Worm (Caenorhabditis elegans) whole organism, L4/young adult: ENCODE data around the gene T26E4.7.
"Not testable (repeated sequence)": the region's sequence is repeated elsewhere in the genome, so short reads cannot be mapped to it uniquely, and the experiment has no call there.

Source experiments
- W03F9.2 ChIP-seq: fragments of 150-350 bp; optimal IDR thresholded peaks from 2 replicates; lab custom pipeline; 2014; ENCODE audit warnings: missing biosample characterization, missing genetic modification characterization
- dao-5 ChIP-seq: sonication (generic microtip); optimal IDR thresholded peaks from 2 replicates; lab custom pipeline; 2016; ENCODE audit warnings: missing genotype, missing genetic modification characterization, moderate library complexity, missing compliant biosample characterization
- him-1 ChIP-seq: sonication (generic microtip); optimal IDR thresholded peaks from 2 replicates; lab custom pipeline; 2016; ENCODE audit warnings: missing genotype, missing genetic modification reagents, missing genetic modification characterization, missing compliant biosample characterization

T26E4.7 gene

ce11 chrV:15779128-15779729 lies 14.1 kb upstream of the T26E4.7 start, which contains the start of the genes nhr-285 and irld-52:
TSS of gene nhr-285 (minus strand) at chrV:15779228.
TSS of gene irld-52 (plus strand) at chrV:15779679.
- TF ChIP-seq dao-5 (tag; lab: Kevin White, UChicago) (no peak), him-1 (tag; lab: Kevin White, UChicago) (no peak), W03F9.2 (tag; lab: Kevin White, UChicago) (no peak)

ce11 chrV:15781086-15781485 lies 12.3 kb upstream of the T26E4.7 start, which contains the start of gene T26E4.2:
TSS of gene T26E4.2 (plus strand) at chrV:15781386.
- TF ChIP-seq him-1 (tag; lab: Kevin White, UChicago) (no peak), W03F9.2 (tag; lab: Kevin White, UChicago) (no peak), dao-5 (tag; lab: Kevin White, UChicago) (no peak)

DNA sequence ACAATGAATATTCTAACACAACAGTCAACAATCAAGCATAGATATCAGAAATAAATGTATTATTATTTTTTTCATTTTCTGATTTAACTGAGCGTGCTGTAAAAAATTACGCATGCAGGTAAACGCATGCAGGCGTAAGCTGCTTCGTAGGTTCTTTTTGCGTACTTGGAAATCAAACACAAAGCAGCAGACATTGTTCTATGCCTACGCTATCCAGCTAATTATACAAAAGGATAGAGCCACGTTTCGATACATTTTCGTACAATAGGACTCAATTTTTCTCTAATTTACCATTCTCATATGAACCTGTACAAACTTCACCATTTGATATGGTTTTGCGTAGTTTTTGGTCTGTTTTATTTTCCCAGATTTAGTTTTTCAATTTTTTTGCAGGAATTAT lies 10.9 kb upstream of the T26E4.7 start, which contains the start of gene T26E4.3:
TSS of gene T26E4.3 (plus strand) at position 301 of the 400 bp plus-strand sequence.
- no peak for TF ChIP-seq him-1 (tag; lab: Kevin White, UChicago)
- TF ChIP-seq dao-5 (tag; lab: Kevin White, UChicago): no peak
- TF ChIP-seq W03F9.2 (tag; lab: Kevin White, UChicago): no peak

- TF ChIP-seq him-1 (tag; lab: Kevin White, UChicago) (no peak), dao-5 (tag; lab: Kevin White, UChicago) (no peak), W03F9.2 (tag; lab: Kevin White, UChicago) (no peak)
Measured at ce11 chrV:15792409-15792808, 961 bp upstream of the T26E4.7 start, which contains the start of gene T26E4.4. TSS of gene T26E4.4 (minus strand) at chrV:15792509.

DNA sequence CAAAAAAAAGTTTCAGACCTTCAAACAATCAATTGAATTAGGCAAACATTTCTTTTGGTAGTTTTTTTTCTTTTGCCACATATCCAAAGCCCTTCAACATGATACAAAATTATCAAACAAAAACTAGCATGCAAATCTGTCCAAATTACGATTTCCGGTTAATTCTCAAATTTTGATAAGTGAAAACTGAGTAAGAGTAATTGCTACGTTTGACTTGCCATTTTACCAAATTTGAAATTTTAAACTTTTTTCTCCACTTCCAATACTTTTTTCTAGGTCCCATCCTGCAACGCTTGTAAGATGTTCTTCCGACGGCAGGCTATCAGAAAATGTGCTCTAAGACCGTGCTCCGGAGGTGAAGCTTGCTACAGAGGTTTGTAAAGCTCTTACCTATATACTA lies 2.7 kb downstream of the T26E4.7 start, which contains the start of gene nhr-223:
TSS of gene nhr-223 (plus strand) at position 301 of the 400 bp plus-strand sequence.
- no peak for TF ChIP-seq dao-5 (tag; lab: Kevin White, UChicago)
- TF ChIP-seq W03F9.2 (tag; lab: Kevin White, UChicago): no peak
- TF ChIP-seq him-1 (tag; lab: Kevin White, UChicago): no peak

ce11 chrV:15798108-15798507 lies 4.7 kb downstream of the T26E4.7 start, which contains the start of gene T26E4.10:
TSS of gene T26E4.10 (minus strand) at chrV:15798208.
- TF ChIP-seq dao-5 (tag; lab: Kevin White, UChicago) (no peak), him-1 (tag; lab: Kevin White, UChicago) (no peak), W03F9.2 (tag; lab: Kevin White, UChicago) (no peak)

ce11 chrV:15802623-15803022 lies 9.3 kb downstream of the T26E4.7 start, which contains the start of gene T26E4.9:
TSS of gene T26E4.9 (minus strand) at chrV:15802723.
- not testable (repeated sequence) for TF ChIP-seq W03F9.2, him-1, dao-5 (tag; lab: Kevin White, UChicago)

ce11 chrV:15803079-15803478 lies 9.7 kb downstream of the T26E4.7 start, which contains the start of gene srd-27:
TSS of gene srd-27 (plus strand) at chrV:15803379.
- not testable (repeated sequence) for TF ChIP-seq him-1, dao-5, W03F9.2 (tag; lab: Kevin White, UChicago)

- not testable (repeated sequence) for TF ChIP-seq dao-5, W03F9.2, him-1 (tag; lab: Kevin White, UChicago)
Measured at ce11 chrV:15803748-15804147, 10.4 kb downstream of the T26E4.7 start, which contains the start of gene T26E4.18. TSS of gene T26E4.18 (minus strand) at chrV:15803848.

DNA sequence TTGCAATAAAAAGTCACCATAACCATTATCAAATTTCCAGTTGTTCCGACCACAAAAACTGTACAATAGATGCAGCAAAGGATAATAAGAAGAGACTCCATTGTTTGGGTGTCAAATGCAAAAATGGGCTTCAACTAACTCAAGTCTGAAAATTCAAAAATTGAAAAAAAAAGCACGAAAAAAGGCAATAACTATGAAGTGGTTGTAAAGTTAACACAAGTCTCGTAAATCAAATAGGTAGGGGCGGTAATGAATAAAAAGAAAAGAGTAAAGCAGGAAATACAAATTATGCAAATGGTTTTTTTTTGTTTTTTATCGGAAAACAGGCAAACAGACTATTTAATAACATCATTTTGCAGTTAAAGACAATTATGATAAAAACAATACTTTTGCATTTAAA lies 14.1 kb downstream of the T26E4.7 start, which contains the start of gene srsx-38:
TSS of gene srsx-38 (minus strand) at position 101 of the 400 bp plus-strand sequence.
- not testable (repeated sequence) for TF ChIP-seq him-1, W03F9.2, dao-5 (tag; lab: Kevin White, UChicago)

- TF ChIP-seq him-1 (tag; lab: Kevin White, UChicago) (no peak), W03F9.2 (tag; lab: Kevin White, UChicago) (no peak), dao-5 (tag; lab: Kevin White, UChicago) (no peak)
Measured at ce11 chrV:15809543-15809942, 16.2 kb downstream of the T26E4.7 start, which contains the start of gene srsx-36. TSS of gene srsx-36 (minus strand) at chrV:15809643.

DNA sequence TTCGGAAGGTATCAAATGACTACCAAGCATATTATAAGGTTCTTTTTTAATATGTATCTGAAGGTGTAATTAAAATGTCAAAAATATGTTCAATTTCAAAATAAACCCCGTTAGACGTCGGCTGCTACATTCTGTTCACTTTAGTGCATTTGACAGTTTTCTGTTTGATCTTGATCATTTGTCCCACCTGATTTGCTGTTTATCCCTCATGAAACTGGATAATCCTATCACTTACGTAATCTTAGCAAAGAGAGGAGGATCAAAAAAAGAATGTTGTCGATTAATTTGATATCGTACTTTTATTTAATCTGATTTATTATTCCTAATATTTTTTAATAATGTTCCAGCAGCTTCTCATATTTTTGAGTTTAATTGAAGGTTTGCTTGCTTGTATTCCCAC lies 17.1 kb downstream of the T26E4.7 start, which contains the start of gene F54B8.1:
TSS of gene F54B8.1 (plus strand) at position 301 of the 400 bp plus-strand sequence.
- TF ChIP-seq dao-5 (tag; lab: Kevin White, UChicago) (no peak), W03F9.2 (tag; lab: Kevin White, UChicago) (no peak), him-1 (tag; lab: Kevin White, UChicago) (no peak)

- TF ChIP-seq dao-5, him-1, W03F9.2 (tag; lab: Kevin White, UChicago): not testable (repeated sequence)
Measured at ce11 chrV:15811982-15812381, 18.6 kb downstream of the T26E4.7 start, which contains the start of gene nhr-282. TSS of gene nhr-282 (plus strand) at chrV:15812282.
